Worm (Caenorhabditis elegans) whole organism, L3 larva: ENCODE measurements around the gene nhr-173.

Experiments
- R02D3.7 ChIP-seq: fragments of 150-350 bp; optimal IDR thresholded peaks from 2 replicates; lab custom pipeline; 2014; ENCODE audit warnings: missing biosample characterization, missing genetic modification characterization
- ama-1 ChIP-seq: fragments of 150-350 bp; optimal IDR thresholded peaks from 2 replicates; lab custom pipeline; 2018
- elt-3 ChIP-seq, 3 experiments: fragments of 150-350 bp in 1 of 3; sonication (generic microtip) in 2 of 3; optimal IDR thresholded peaks; 2 replicates in 2 of 3; 4 replicates in 1 of 3; lab custom pipeline; 2014 to 2017; ENCODE audit warnings: missing biosample characterization in 3 of 3, missing genetic modification characterization in 3 of 3
- nhr-12 ChIP-seq: fragments of 150-350 bp; optimal IDR thresholded peaks from 2 replicates; lab custom pipeline; 2014; ENCODE audit warnings: missing biosample characterization, missing genetic modification characterization
- pqm-1 ChIP-seq: fragments of 150-350 bp; optimal IDR thresholded peaks from 2 replicates; lab custom pipeline; 2017; ENCODE audit warnings: missing biosample characterization, missing genetic modification characterization, inconsistent platforms
- tbx-2 ChIP-seq: sonication (generic microtip); optimal IDR thresholded peaks from 2 replicates; lab custom pipeline; 2016; ENCODE audit warnings: mild to moderate bottlenecking, missing genetic modification characterization, missing compliant biosample characterization

DNA sequence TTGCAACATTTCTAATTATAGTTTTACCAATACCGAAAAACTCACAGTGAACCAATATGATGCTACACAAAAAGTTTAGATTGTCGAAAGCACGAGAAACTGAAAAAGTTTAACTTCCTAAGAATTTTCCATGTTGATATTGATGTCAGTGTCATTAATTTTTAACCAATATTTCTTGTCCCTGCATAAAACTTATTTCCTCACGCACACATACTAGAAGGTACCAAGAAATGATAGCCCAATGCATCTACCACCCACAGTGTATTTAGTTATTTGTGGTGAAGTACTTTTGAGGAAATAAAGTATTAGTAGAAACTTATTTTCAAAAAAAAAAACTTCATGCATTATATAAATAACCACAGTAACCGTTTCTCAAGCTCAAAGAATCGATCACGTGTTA, 23.9 kb upstream of the nhr-173 start, which contains the start of gene aexr-2:
- TF ChIP-seq tbx-2 (tag; lab: Kevin White, UChicago) (no peak), ama-1 (lab: Kevin White, UChicago) (no peak), R02D3.7 (tag; lab: Kevin White, UChicago) (no peak), pqm-1 (tag; lab: Kevin White, UChicago) (no peak), nhr-12 (tag; lab: Kevin White, UChicago) (no peak), elt-3 (tag; optimal IDR thresholded peaks at IDR 0.05; lab: Kevin White, UChicago) (no peak)
